Worm (Caenorhabditis elegans): Measurements from ENCODE around the gene hlh-11.

hlh-11 gene

DNA sequence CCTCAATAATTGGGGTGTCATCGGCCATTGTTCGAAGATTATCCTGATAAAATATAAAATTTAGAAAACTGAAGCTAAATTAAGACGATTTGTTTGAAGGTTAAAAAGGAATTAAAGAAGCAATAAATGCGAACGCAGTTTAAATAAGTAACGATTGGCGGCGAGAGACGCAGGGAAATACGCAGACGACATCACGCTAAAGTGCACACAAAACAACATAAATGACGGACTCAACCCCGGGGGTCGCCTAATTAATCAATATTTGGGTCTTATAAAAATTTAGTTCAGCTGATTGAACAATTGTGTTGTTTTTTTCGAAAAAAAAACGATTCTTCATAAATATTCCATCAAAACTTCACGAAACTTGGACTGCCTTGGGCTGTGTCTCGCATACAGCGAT is 3.1 kb upstream of the hlh-11 start, which contains the start of gene hcp-3:
TSS of gene hcp-3 (minus strand) at position 45 of the 400 bp plus-strand sequence.
- TF ChIP-seq mab-5 (tag; optimal IDR thresholded peaks at IDR 0.05) (no peak), ces-1 (GFP tag; optimal IDR thresholded peaks at IDR 0.05) (peak; percentile 68), pha-4 (tag; optimal IDR thresholded peaks at IDR 0.05) (no peak), ceh-39 (tag; optimal IDR thresholded peaks at IDR 0.05) (no peak), mep-1 (tag; optimal IDR thresholded peaks at IDR 0.05) (peak; percentile 49), lsy-2 (tag; optimal IDR thresholded peaks at IDR 0.05) (peak; percentile 45), mls-2 (tag; optimal IDR thresholded peaks at IDR 0.05) (peak; percentile 44), lin-13 (tag; optimal IDR thresholded peaks at IDR 0.05) (peak; percentile 44), sem-2 (GFP tag; optimal IDR thresholded peaks at IDR 0.05) (no peak), ztf-11 (tag; optimal IDR thresholded peaks at IDR 0.05) (no peak), ham-2 (GFP tag; optimal IDR thresholded peaks at IDR 0.05) (no peak), M03D4.4 (tag; optimal IDR thresholded peaks at IDR 0.05) (peak; percentile 7), ceh-43 (GFP tag; optimal IDR thresholded peaks at IDR 0.05) (no peak), unc-39 (tag; optimal IDR thresholded peaks at IDR 0.05) (no peak), flh-1 (GFP tag; optimal IDR thresholded peaks at IDR 0.05) (no peak), elt-3 (tag; optimal IDR thresholded peaks at IDR 0.05) (no peak), unc-62 (GFP tag; optimal IDR thresholded peaks at IDR 0.05) (no peak), sptf-1 (tag; optimal IDR thresholded peaks at IDR 0.05) (no peak), nhr-237 (tag; optimal IDR thresholded peaks at IDR 0.05) (no peak)

DNA sequence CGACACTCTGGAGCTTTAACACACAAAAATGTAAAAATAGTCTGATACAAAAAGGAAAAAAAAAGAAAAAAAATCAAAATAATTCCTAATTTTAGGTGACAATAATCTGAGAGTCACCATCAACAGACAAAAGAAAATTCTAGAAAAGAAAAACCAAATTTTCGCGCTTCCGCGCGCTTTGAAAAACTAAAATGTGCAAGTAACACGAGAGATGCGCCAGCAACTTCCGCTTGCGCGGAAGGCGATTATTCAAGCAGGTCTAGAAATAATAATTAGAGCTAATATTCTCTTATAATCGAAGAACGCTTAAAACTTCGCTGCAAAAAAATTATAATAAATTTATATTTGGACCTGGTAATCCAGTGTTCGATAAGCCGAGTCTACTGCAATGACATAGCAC is 2.6 kb upstream of the hlh-11 start:
- TF ChIP-seq snpc-4 (tag; optimal IDR thresholded peaks at IDR 0.05) (no peak), ceh-83 (GFP tag; optimal IDR thresholded peaks at IDR 0.05) (peak; percentile 65), nhr-28 (tag; optimal IDR thresholded peaks at IDR 0.05) (no peak), lin-13 (tag; optimal IDR thresholded peaks at IDR 0.05) (peak; percentile 44), nhr-2 (tag; optimal IDR thresholded peaks at IDR 0.05) (no peak), tbx-8 (GFP tag; optimal IDR thresholded peaks at IDR 0.05) (no peak), ztf-11 (tag; optimal IDR thresholded peaks at IDR 0.05) (no peak), unc-62 (GFP tag; optimal IDR thresholded peaks at IDR 0.05) (no peak)

ce11 chrIII:9617599-9618262 is 1.8 kb upstream of the hlh-11 start:
- TF ChIP-seq lin-32 (GFP tag; optimal IDR thresholded peaks at IDR 0.05): no peak
- TF ChIP-seq unc-39 (tag; optimal IDR thresholded peaks at IDR 0.05): no peak
- no peak for TF ChIP-seq ceh-39 (tag; optimal IDR thresholded peaks at IDR 0.05)
- no peak for TF ChIP-seq elt-3 (tag; optimal IDR thresholded peaks at IDR 0.05)
- TF ChIP-seq nhr-76 (tag; optimal IDR thresholded peaks at IDR 0.05): no peak
- no peak for TF ChIP-seq M03D4.4 (tag; optimal IDR thresholded peaks at IDR 0.05)
- no peak for TF ChIP-seq unc-62 (GFP tag; optimal IDR thresholded peaks at IDR 0.05)
- TF ChIP-seq nhr-237 (tag; optimal IDR thresholded peaks at IDR 0.05): no peak
- no peak for TF ChIP-seq bed-3 (GFP tag; optimal IDR thresholded peaks at IDR 0.05)
- no peak for TF ChIP-seq ham-2 (GFP tag; optimal IDR thresholded peaks at IDR 0.05)
- TF ChIP-seq ztf-11 (tag; optimal IDR thresholded peaks at IDR 0.05): no peak
- no peak for TF ChIP-seq elt-1 (tag; optimal IDR thresholded peaks at IDR 0.05; ENCODE audit: borderline replicate concordance, insufficient read depth)
- TF ChIP-seq snpc-4 (tag; optimal IDR thresholded peaks at IDR 0.05): no peak
- no peak for TF ChIP-seq lin-13 (tag; optimal IDR thresholded peaks at IDR 0.05)
- no peak for TF ChIP-seq ces-1 (GFP tag; optimal IDR thresholded peaks at IDR 0.05)
- TF ChIP-seq unc-120 (tag; optimal IDR thresholded peaks at IDR 0.05; ENCODE audit: poor library complexity, severe bottlenecking): no peak
- TF ChIP-seq nhr-28 (tag; optimal IDR thresholded peaks at IDR 0.05): no peak
- TF ChIP-seq sem-2 (GFP tag; optimal IDR thresholded peaks at IDR 0.05): no peak

- TF ChIP-seq lin-13 (tag; optimal IDR thresholded peaks at IDR 0.05) (no peak), sem-2 (GFP tag; optimal IDR thresholded peaks at IDR 0.05) (no peak), ztf-11 (tag; optimal IDR thresholded peaks at IDR 0.05) (no peak), ham-2 (GFP tag; optimal IDR thresholded peaks at IDR 0.05) (no peak), mab-5 (tag; optimal IDR thresholded peaks at IDR 0.05) (no peak), nhr-76 (tag; optimal IDR thresholded peaks at IDR 0.05) (no peak), elt-3 (tag; optimal IDR thresholded peaks at IDR 0.05) (no peak), bed-3 (GFP tag; optimal IDR thresholded peaks at IDR 0.05) (no peak), ceh-39 (tag; optimal IDR thresholded peaks at IDR 0.05) (no peak), unc-120 (tag; optimal IDR thresholded peaks at IDR 0.05; ENCODE audit: poor library complexity, severe bottlenecking) (no peak), tbx-8 (GFP tag; optimal IDR thresholded peaks at IDR 0.05) (no peak), cnd-1 (tag; optimal IDR thresholded peaks at IDR 0.05) (no peak), unc-39 (tag; optimal IDR thresholded peaks at IDR 0.05) (no peak), M03D4.4 (tag; optimal IDR thresholded peaks at IDR 0.05) (no peak), elt-1 (tag; optimal IDR thresholded peaks at IDR 0.05; ENCODE audit: borderline replicate concordance, insufficient read depth) (no peak), nhr-12 (tag; optimal IDR thresholded peaks at IDR 0.05) (no peak), flh-1 (GFP tag; optimal IDR thresholded peaks at IDR 0.05) (no peak), snpc-4 (tag; optimal IDR thresholded peaks at IDR 0.05) (no peak)
Measured at ce11 chrIII:9620148-9620547, 637 bp downstream of the hlh-11 start.

Data from whole organism, mixed stage, embryonic.